Worm (Caenorhabditis elegans): Measurements from ENCODE around the gene srr-10.

Gene srr-10

DNA sequence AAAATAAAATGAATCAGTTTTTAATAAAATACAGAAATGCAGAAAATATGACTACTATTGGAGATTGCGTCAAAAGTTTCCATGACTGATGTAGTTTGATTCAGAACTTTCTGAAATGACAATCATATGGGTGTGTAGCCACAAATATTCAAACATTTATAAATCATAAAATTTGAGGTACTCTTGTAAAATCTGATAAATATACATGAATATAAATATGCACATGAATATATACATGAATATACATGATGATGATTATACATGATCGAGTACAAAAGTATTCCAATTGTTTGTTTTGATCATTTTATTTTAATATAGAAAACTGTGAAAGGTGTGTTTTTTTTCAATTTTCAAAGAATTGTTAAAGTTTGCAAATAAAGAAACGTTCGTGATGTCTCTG is 19.1 kb downstream of the srr-10 start, which contains the start of gene T05B11.4:
T05B11.4 (minus strand) TSS at position 101 of the 400 bp plus-strand sequence.
- no peak for TF ChIP-seq mab-5 (tag; optimal IDR thresholded peaks at IDR 0.05)
- no peak for TF ChIP-seq sma-3 (GFP tag; optimal IDR thresholded peaks at IDR 0.05)
- TF ChIP-seq F13H6.1 (tag; optimal IDR thresholded peaks at IDR 0.05) = no peak
- no peak for TF ChIP-seq nhr-129 (tag; optimal IDR thresholded peaks at IDR 0.05)
- no peak for TF ChIP-seq blmp-1 (tag; optimal IDR thresholded peaks at IDR 0.05; ENCODE audit: insufficient read depth)
- TF ChIP-seq nhr-6 (tag; optimal IDR thresholded peaks at IDR 0.05) = no peak
- no peak for TF ChIP-seq ZK546.5 (tag; optimal IDR thresholded peaks at IDR 0.05)
- TF ChIP-seq fos-1 (tag; optimal IDR thresholded peaks at IDR 0.05) = no peak
- TF ChIP-seq ceh-82 (tag; optimal IDR thresholded peaks at IDR 0.05) = no peak
- TF ChIP-seq nhr-10 (tag; optimal IDR thresholded peaks at IDR 0.05) = no peak
- TF ChIP-seq elt-3 (tag; optimal IDR thresholded peaks at IDR 0.05) = no peak
- no peak for TF ChIP-seq nhr-21 (tag; optimal IDR thresholded peaks at IDR 0.05)
- TF ChIP-seq ztf-4 (tag; optimal IDR thresholded peaks at IDR 0.05) = no peak
- no peak for TF ChIP-seq R02D3.7 (tag; optimal IDR thresholded peaks at IDR 0.05)
- no peak for TF ChIP-seq nhr-237 (tag; optimal IDR thresholded peaks at IDR 0.05)
- TF ChIP-seq lsy-2 (tag; optimal IDR thresholded peaks at IDR 0.05) = no peak
- no peak for TF ChIP-seq nhr-11 (tag; optimal IDR thresholded peaks at IDR 0.05)

DNA sequence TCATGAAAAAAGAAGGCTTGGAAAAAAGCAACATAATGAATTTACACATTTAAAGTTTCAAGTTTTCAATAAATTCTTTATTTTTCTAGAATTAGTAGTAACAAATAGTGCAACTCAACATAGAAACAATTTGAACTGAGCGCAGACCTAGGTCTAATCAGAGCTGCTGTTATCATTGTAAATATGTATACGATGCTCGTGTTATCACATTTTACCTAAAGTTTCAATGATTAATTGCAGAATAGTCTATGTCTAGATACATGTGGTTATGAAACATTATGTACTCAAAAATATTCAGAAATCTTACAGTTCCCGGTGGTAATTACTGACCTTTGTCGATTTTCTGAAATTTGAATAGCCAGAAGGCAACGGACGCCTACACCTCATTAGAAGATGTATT is 20.6 kb downstream of the srr-10 start:
- TF ChIP-seq R02D3.7 (tag; optimal IDR thresholded peaks at IDR 0.05) = no peak
- TF ChIP-seq sma-9 (GFP tag; optimal IDR thresholded peaks at IDR 0.05) = peak; percentile 14
- no peak for TF ChIP-seq sma-9 (tag; optimal IDR thresholded peaks at IDR 0.05)
- TF ChIP-seq lsy-2 (tag; optimal IDR thresholded peaks at IDR 0.05) = no peak
- TF ChIP-seq fos-1 (tag; optimal IDR thresholded peaks at IDR 0.05) = peak; percentile 5

DNA sequence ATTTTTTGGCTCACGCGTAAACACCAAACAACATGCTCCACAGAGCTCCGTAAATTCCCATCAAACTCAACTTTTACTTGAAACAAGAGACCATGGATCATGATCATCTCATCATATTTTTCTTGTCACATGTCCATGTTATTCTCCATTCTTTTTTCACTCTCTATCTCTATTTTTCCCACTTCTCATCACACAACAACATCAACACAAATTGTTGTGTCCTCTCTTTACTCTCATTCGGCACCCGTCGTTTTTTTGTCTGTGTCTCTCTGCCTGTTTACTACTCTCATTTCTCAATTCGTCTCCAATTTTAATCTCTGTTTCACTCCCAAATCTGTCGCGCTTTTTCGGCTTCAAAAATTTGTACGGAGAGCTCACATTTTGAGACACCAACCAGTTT is 23.9 kb downstream of the srr-10 start:
- TF ChIP-seq F13H6.1 (tag; optimal IDR thresholded peaks at IDR 0.05) (peak; percentile 36), ztf-1 (GFP tag; conservative IDR thresholded peaks at IDR 0.05) (no peak), nhr-237 (tag; optimal IDR thresholded peaks at IDR 0.05) (no peak), R02D3.7 (tag; optimal IDR thresholded peaks at IDR 0.05) (no peak), unc-39 (tag; optimal IDR thresholded peaks at IDR 0.05) (no peak), lin-39 (tag; optimal IDR thresholded peaks at IDR 0.05) (no peak), mdl-1 (tag; optimal IDR thresholded peaks at IDR 0.05) (peak in 1 of 2 experiments; percentile 73), sem-4 (tag; optimal IDR thresholded peaks at IDR 0.05) (no peak), sma-9 (GFP tag; optimal IDR thresholded peaks at IDR 0.05) (peak; percentile 69), sma-9 (tag; optimal IDR thresholded peaks at IDR 0.05) (no peak), nhr-129 (tag; optimal IDR thresholded peaks at IDR 0.05) (peak; percentile 87), skn-1 (tag; optimal IDR thresholded peaks at IDR 0.05) (no peak), nhr-25 (tag; optimal IDR thresholded peaks at IDR 0.05) (peak; percentile 24), unc-62 (GFP tag; optimal IDR thresholded peaks at IDR 0.05) (peak; percentile 24), lsy-2 (tag; optimal IDR thresholded peaks at IDR 0.05) (peak in 1 of 2 experiments; percentile 70), dmd-4 (tag; optimal IDR thresholded peaks at IDR 0.05) (no peak), nhr-21 (tag; optimal IDR thresholded peaks at IDR 0.05) (peak; percentile 12), egl-27 (tag; optimal IDR thresholded peaks at IDR 0.05) (peak; percentile 60), lin-11 (tag; optimal IDR thresholded peaks at IDR 0.05) (no peak), nhr-77 (tag; optimal IDR thresholded peaks at IDR 0.05) (no peak), zag-1 (tag; optimal IDR thresholded peaks at IDR 0.05) (peak; percentile 12), ceh-82 (tag; optimal IDR thresholded peaks at IDR 0.05) (no peak), elt-1 (tag; optimal IDR thresholded peaks at IDR 0.05) (no peak), unc-55 (GFP tag; optimal IDR thresholded peaks at IDR 0.05) (peak; percentile 80), ztf-4 (tag; optimal IDR thresholded peaks at IDR 0.05) (no peak), peb-1 (tag; optimal IDR thresholded peaks at IDR 0.05) (no peak), sma-3 (GFP tag; optimal IDR thresholded peaks at IDR 0.05) (peak; percentile 21), alr-1 (tag; optimal IDR thresholded peaks at IDR 0.05) (no peak), gmeb-1 (tag; optimal IDR thresholded peaks at IDR 0.05) (peak; percentile 40), blmp-1 (tag; optimal IDR thresholded peaks at IDR 0.05; ENCODE audit: insufficient read depth) (no peak), nhr-10 (tag; optimal IDR thresholded peaks at IDR 0.05) (no peak), fos-1 (tag; optimal IDR thresholded peaks at IDR 0.05) (peak; percentile 23), lin-13 (GFP tag; optimal IDR thresholded peaks at IDR 0.05) (peak; percentile 26), ama-1 (optimal IDR thresholded peaks at IDR 0.05) (no peak), Y55F3AM.14 (GFP tag; optimal IDR thresholded peaks at IDR 0.05) (no peak), mab-5 (tag; optimal IDR thresholded peaks at IDR 0.05) (peak; percentile 81), ceh-16 (tag; optimal IDR thresholded peaks at IDR 0.05) (no peak), C34F6.9 (tag; optimal IDR thresholded peaks at IDR 0.05) (peak; percentile 82), crh-2 (tag; optimal IDR thresholded peaks at IDR 0.05) (peak; percentile 75), nhr-11 (tag; optimal IDR thresholded peaks at IDR 0.05) (no peak)

Data from whole organism, L2 larva.